Fruit fly (Drosophila melanogaster): Measurements from ENCODE around the gene AP-1-2beta.

DNA sequence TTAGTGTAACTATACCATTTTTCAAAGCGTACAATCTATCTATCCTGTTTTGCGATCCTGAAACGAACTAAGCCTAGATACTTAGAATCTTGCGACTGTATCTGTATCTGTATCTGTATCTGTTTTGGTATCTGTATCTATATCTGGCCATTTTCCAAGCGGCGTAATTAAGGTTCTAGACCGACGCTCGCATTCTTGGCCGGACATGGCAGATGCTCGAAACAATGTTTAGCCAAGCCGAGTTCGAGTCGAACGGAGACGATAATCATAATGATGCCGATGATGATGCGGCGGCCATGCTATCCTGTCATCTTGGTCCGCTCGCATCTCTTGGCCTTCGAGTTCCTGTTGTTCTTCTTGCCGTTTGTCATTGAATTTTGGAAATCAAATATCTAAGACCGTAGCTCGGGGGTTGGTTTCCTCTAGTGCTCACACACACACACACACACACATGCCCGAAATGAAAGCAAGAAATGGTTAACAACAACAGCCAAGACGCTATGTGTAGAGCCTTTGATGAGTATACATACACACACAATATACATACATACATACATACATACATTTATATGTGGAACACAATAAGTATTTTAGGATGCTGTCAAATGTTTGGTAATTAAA is 41.3 kb downstream of the AP-1-2beta start:
- no peak for TF ChIP-seq insv (optimal IDR thresholded peaks at IDR 0.05)
- no peak for TF ChIP-seq Sin3A (optimal IDR thresholded peaks at IDR 0.05)
- TF ChIP-seq psq (optimal IDR thresholded peaks at IDR 0.05), result no peak

All from Kc167 (cell line).